Worm (Caenorhabditis elegans) whole organism, L1 larva: ENCODE results near the gene fbxc-36.
"Not testable (repeated sequence)": the region's sequence is repeated elsewhere in the genome, so short reads cannot be mapped to it uniquely, and the experiment has no call there.

Source experiments
- C16A3.4 ChIP-seq: fragments of 150-350 bp; optimal IDR thresholded peaks from 2 replicates; lab custom pipeline; 2014; ENCODE audit warnings: missing biosample characterization, missing genetic modification characterization
- F16B12.6 ChIP-seq: fragments of 150-350 bp; optimal IDR thresholded peaks from 2 replicates; lab custom pipeline; 2014; ENCODE audit warnings: missing biosample characterization, missing genetic modification characterization
- blmp-1 ChIP-seq: fragments of 150-350 bp; optimal IDR thresholded peaks from 2 replicates; lab custom pipeline; 2014; ENCODE audit warnings: missing biosample characterization, missing genetic modification characterization
- ceh-88 ChIP-seq: fragments of 200-800 bp; sonication (Bioruptor generic); IDR thresholded peaks from 2 replicates; pipeline ENCODE4 v1.3.6; 2022; ENCODE audit warnings: missing genetic modification characterization, missing compliant biosample characterization
- dpl-1 ChIP-seq, 3 experiments: fragments of 150-350 bp in 2 of 3; sonication (generic microtip) in 1 of 3; optimal IDR thresholded peaks; 2 replicates each; lab custom pipeline; 2014 to 2017; ENCODE audit warnings: missing biosample characterization in 3 of 3, missing genetic modification characterization in 3 of 3, missing genetic modification reagents in 3 of 3
- elt-3 ChIP-seq, 6 experiments: fragments of 150-350 bp in 1 of 6; sonication (generic microtip); optimal IDR thresholded peaks; 2 replicates each; lab custom pipeline; 2017 to 2018; ENCODE audit warnings: missing biosample characterization in 6 of 6, missing genetic modification characterization in 6 of 6, inconsistent platforms in 1 of 6
- ets-5 ChIP-seq: fragments of 200-800 bp; sonication (Bioruptor generic); IDR thresholded peaks from 2 replicates; pipeline ENCODE4 v1.3.6; 2022; ENCODE audit warnings: missing genetic modification characterization, missing compliant biosample characterization
- fkh-4 ChIP-seq: sonication (generic microtip); optimal IDR thresholded peaks from 2 replicates; lab custom pipeline; 2016; ENCODE audit warnings: missing compliant biosample characterization, missing genetic modification characterization, borderline replicate concordance
- hlh-17 ChIP-seq: fragments of 200-800 bp; sonication (Bioruptor generic); optimal IDR thresholded peaks from 2 replicates; lab custom pipeline; 2018; ENCODE audit warnings: missing genetic modification characterization, mild to moderate bottlenecking, missing compliant biosample characterization, moderate library complexity, borderline replicate concordance
- isw-1 ChIP-seq: fragments of 200-800 bp; sonication (Bioruptor generic); IDR thresholded peaks from 2 replicates; pipeline ENCODE4 v1.3.6; 2022; ENCODE audit warnings: missing genetic modification characterization, missing compliant biosample characterization
- jun-1 ChIP-seq: fragments of 150-350 bp; optimal IDR thresholded peaks from 2 replicates; lab custom pipeline; 2014; ENCODE audit warnings: missing biosample characterization, missing genetic modification reagents, missing genetic modification characterization
- lin-14 ChIP-seq: fragments of 200-800 bp; sonication (Bioruptor generic); optimal IDR thresholded peaks from 2 replicates; lab custom pipeline; 2018; ENCODE audit warnings: mild to moderate bottlenecking, missing genetic modification characterization, moderate library complexity, missing compliant biosample characterization
- lin-15B ChIP-seq: fragments of 150-350 bp; sonication (generic microtip); optimal IDR thresholded peaks from 3 replicates; lab custom pipeline; 2014; ENCODE audit warnings: missing biosample characterization, missing genetic modification characterization
- mdl-1 ChIP-seq, 2 experiments: fragments of 150-350 bp; optimal IDR thresholded peaks; 2 replicates each; lab custom pipeline; 2014 to 2017; ENCODE audit warnings: missing biosample characterization in 2 of 2, missing genetic modification characterization in 2 of 2, inconsistent platforms in 1 of 2
- nhr-237 ChIP-seq: fragments of 150-350 bp; optimal IDR thresholded peaks from 2 replicates; lab custom pipeline; 2014; ENCODE audit warnings: missing biosample characterization, missing genetic modification characterization
- nhr-77 ChIP-seq: fragments of 150-350 bp; optimal IDR thresholded peaks from 2 replicates; lab custom pipeline; 2014; ENCODE audit warnings: missing biosample characterization, missing genetic modification characterization
- pag-3 ChIP-seq: sonication (generic microtip); optimal IDR thresholded peaks from 2 replicates; lab custom pipeline; 2017; ENCODE audit warnings: missing genetic modification characterization, mild to moderate bottlenecking, missing compliant biosample characterization, antibody characterized with exemption, borderline replicate concordance; ENCODE audit not compliant: insufficient read depth
- pqm-1 ChIP-seq: sonication (generic microtip); optimal IDR thresholded peaks from 3 replicates; lab custom pipeline; 2017; ENCODE audit warnings: missing biosample characterization, missing genetic modification characterization
- rnt-1 ChIP-seq: sonication (generic microtip); optimal IDR thresholded peaks from 2 replicates; lab custom pipeline; 2016; ENCODE audit warnings: mild to moderate bottlenecking, missing genetic modification characterization, moderate library complexity, missing compliant biosample characterization
- snpc-4 ChIP-seq: fragments of 150-350 bp; optimal IDR thresholded peaks from 2 replicates; lab custom pipeline; 2014; ENCODE audit warnings: missing biosample characterization, missing genetic modification characterization
- sox-4 ChIP-seq: sonication (generic microtip); optimal IDR thresholded peaks from 2 replicates; lab custom pipeline; 2016; ENCODE audit warnings: missing genetic modification characterization, missing compliant biosample characterization
- tlp-1 ChIP-seq: fragments of 150-350 bp; optimal IDR thresholded peaks from 2 replicates; lab custom pipeline; 2014; ENCODE audit warnings: missing biosample characterization, missing genetic modification characterization
- xbp-1 ChIP-seq: sonication (generic microtip); optimal IDR thresholded peaks from 2 replicates; lab custom pipeline; 2016; ENCODE audit warnings: missing genetic modification characterization, missing compliant biosample characterization

Gene fbxc-36

ce11 chrII:982842-983241 is 42.1 kb downstream of the fbxc-36 start, which contains the start of gene srh-274:
Gene srh-274, plus strand, starts transcription at chrII:983142.
- no peak for TF ChIP-seq hlh-17 (GFP tag; lab: Kevin White, UChicago)
- no peak for TF ChIP-seq jun-1 (tag; lab: Kevin White, UChicago)

- TF ChIP-seq pag-3; mdl-1 (tag; optimal IDR thresholded peaks at IDR 0.05; lab: Kevin White, UChicago); ceh-88 (GFP tag; lab: Robert Waterston, UW): not testable (repeated sequence)
Observed at ce11 chrII:985703-986102, 44.9 kb downstream of the fbxc-36 start, which contains the start of gene fbxc-40. Gene fbxc-40, plus strand, starts transcription at chrII:986003.

- TF ChIP-seq nhr-237 (tag; lab: Kevin White, UChicago) (no peak), tlp-1 (no peak), xbp-1 (tag; lab: Kevin White, UChicago) (no peak), pqm-1 (no peak), C16A3.4 (tag; lab: Kevin White, UChicago) (no peak), ets-5 (no peak), lin-15B (tag; lab: Kevin White, UChicago) (no peak), dpl-1 (GFP tag; optimal IDR thresholded peaks at IDR 0.05; lab: Kevin White, UChicago) (no peak), pag-3 (no peak)
Observed at ce11 chrII:988437-988836, 47.7 kb downstream of the fbxc-36 start, which contains the start of gene fbxc-39. Gene fbxc-39, plus strand, starts transcription at chrII:988737.

- no peak for TF ChIP-seq lin-14 (GFP tag; lab: Kevin White, UChicago)
- TF ChIP-seq F16B12.6 (tag; lab: Kevin White, UChicago) = no peak
- no peak for TF ChIP-seq snpc-4 (tag; lab: Kevin White, UChicago)
- no peak for TF ChIP-seq fkh-4 (tag; lab: Kevin White, UChicago)
- no peak for TF ChIP-seq nhr-77 (tag; lab: Kevin White, UChicago)
- TF ChIP-seq isw-1 (GFP tag; lab: Robert Waterston, UW) = no peak
- no peak for TF ChIP-seq elt-3 (tag; optimal IDR thresholded peaks at IDR 0.05; lab: Kevin White, UChicago)
- no peak for TF ChIP-seq rnt-1 (tag; lab: Kevin White, UChicago)
- no peak for TF ChIP-seq dpl-1 (GFP tag; optimal IDR thresholded peaks at IDR 0.05; lab: Kevin White, UChicago)
- no peak for TF ChIP-seq blmp-1 (tag; lab: Kevin White, UChicago)
- no peak for TF ChIP-seq sox-4
Observed at ce11 chrII:991300-991699, 50.5 kb downstream of the fbxc-36 start, which contains the start of gene fbxc-42. Gene fbxc-42, plus strand, starts transcription at chrII:991600.
